Fruit fly (Drosophila melanogaster): Measurements from ENCODE around the gene epsilonCOP.

epsilonCOP gene

dm6 chr2L:6498448-6498847 is 9.6 kb downstream of the epsilonCOP start, which contains the start of gene CG31637 (continued):
- TF ChIP-seq sob (GFP tag; IDR thresholded peaks at IDR 0.05) (0 out of 2 replicates have a peak, but pooled peaks have one; percentile 19), ewg (GFP tag; optimal IDR thresholded peaks at IDR 0.05) (peak; percentile 19), CG6791 (GFP tag; IDR thresholded peaks at IDR 0.05; ENCODE audit: partially characterized antibody) (peak; percentile 52; the same call in 1 of the 3 replicates), MESR4 (GFP tag; optimal IDR thresholded peaks at IDR 0.05) (peak; percentile 81), CG15514 (GFP tag; optimal IDR thresholded peaks at IDR 0.05) (peak; percentile 71), wek (GFP tag; optimal IDR thresholded peaks at IDR 0.05) (peak; percentile 61), pzg (GFP tag; optimal IDR thresholded peaks at IDR 0.05) (peak; percentile 94), ato (GFP tag; IDR thresholded peaks at IDR 0.05; ENCODE audit: partially characterized antibody) (no peak), CG12071 (GFP tag; optimal IDR thresholded peaks at IDR 0.05) (peak; percentile 37), bsh (GFP tag; optimal IDR thresholded peaks at IDR 0.05) (peak; percentile 14 to 21), nmo (GFP tag; optimal IDR thresholded peaks at IDR 0.05) (peak; percentile 63), CG3163 (GFP tag; optimal IDR thresholded peaks at IDR 0.05) (peak; percentile 6), CG7786 (GFP tag; optimal IDR thresholded peaks at IDR 0.05) (peak; percentile 9), BEAF-32 (GFP tag; optimal IDR thresholded peaks at IDR 0.05) (peak; percentile 46), gsb-n (tag; optimal IDR thresholded peaks at IDR 0.05) (no peak), CG13287 (GFP tag; IDR thresholded peaks at IDR 0.05; ENCODE audit: partially characterized antibody) (peak; percentile 64), chm (GFP tag; IDR thresholded peaks at IDR 0.05) (peak; percentile 81), Sin3A (optimal IDR thresholded peaks at IDR 0.05) (peak; percentile 46), Neu2 (GFP tag; optimal IDR thresholded peaks at IDR 0.05; ENCODE audit: borderline replicate concordance) (peak; percentile 6), CG4617 (GFP tag; optimal IDR thresholded peaks at IDR 0.05; ENCODE audit: borderline replicate concordance) (peak; percentile 50), CG18599 (GFP tag; optimal IDR thresholded peaks at IDR 0.05) (peak; percentile 15), CG7987 (GFP tag; optimal IDR thresholded peaks at IDR 0.05) (peak; percentile 12), onecut (GFP tag; IDR thresholded peaks at IDR 0.05) (0 out of 2 replicates have a peak, but pooled peaks have one; percentile 23), CG7271 (tag; optimal IDR thresholded peaks at IDR 0.05) (no peak), trem (tag; optimal IDR thresholded peaks at IDR 0.05) (peak; percentile 28), PHDP (tag; optimal IDR thresholded peaks at IDR 0.05) (peak; percentile 9), B-H2 (GFP tag; optimal IDR thresholded peaks at IDR 0.05) (peak; percentile 39), CG3995 (GFP tag; optimal IDR thresholded peaks at IDR 0.05) (peak; percentile 98), tx (GFP tag; optimal IDR thresholded peaks at IDR 0.05) (no peak), CG6654 (GFP tag; optimal IDR thresholded peaks at IDR 0.05) (no peak), caup (GFP tag; optimal IDR thresholded peaks at IDR 0.05; ENCODE audit: severe bottlenecking) (peak; percentile 11), tup (GFP tag; optimal IDR thresholded peaks at IDR 0.05) (no peak), Dll (GFP tag; IDR thresholded peaks at IDR 0.05; ENCODE audit: partially characterized antibody) (no peak), CG17359 (tag; optimal IDR thresholded peaks at IDR 0.05) (peak; percentile 0), Dp (GFP tag; optimal IDR thresholded peaks at IDR 0.05) (peak; percentile 64), CG17912 (GFP tag; optimal IDR thresholded peaks at IDR 0.05) (peak; percentile 4), CG17385 (GFP tag; optimal IDR thresholded peaks at IDR 0.05) (peak; percentile 11), CG12769 (tag; optimal IDR thresholded peaks at IDR 0.05) (no peak), Nf-YA (GFP tag; IDR thresholded peaks at IDR 0.05) (no peak), Trl (optimal IDR thresholded peaks at IDR 0.05) (no peak), Trl (GFP tag; optimal IDR thresholded peaks at IDR 0.05) (peak; percentile 21), CG31441 (GFP tag; IDR thresholded peaks at IDR 0.05) (peak; percentile 59; the same call in 1 of the 2 replicates), zf30C (GFP tag; optimal IDR thresholded peaks at IDR 0.05) (peak; percentile 42), ken (GFP tag; IDR thresholded peaks at IDR 0.05) (no peak), Xbp1 (GFP tag; optimal IDR thresholded peaks at IDR 0.05) (peak; percentile 31), Side (GFP tag; optimal IDR thresholded peaks at IDR 0.05) (peak; percentile 19), grau (tag; optimal IDR thresholded peaks at IDR 0.05) (peak; percentile 42), CG42726 (GFP tag; IDR thresholded peaks at IDR 0.05; ENCODE audit: partially characterized antibody) (0 out of 2 replicates have a peak, but pooled peaks have one; percentile 2)

Data from whole organism, embryonic.